Fruit fly (Drosophila melanogaster) whole organism, embryonic: Measurements from ENCODE around the gene CG4972.
A peak's percentile ranks its signal among the peaks of the same experiment; 100 is the strongest.

Source experiments
- CG10274 ChIP-seq: fragments of 200-800 bp; sonication (Bioruptor generic); optimal IDR thresholded peaks from 3 replicates; lab custom pipeline; 2017; ENCODE audit warnings: missing biosample characterization, mild to moderate bottlenecking, missing genetic modification characterization
- CG10543 ChIP-seq: fragments of 200-800 bp; sonication (Bioruptor generic); optimal IDR thresholded peaks from 3 replicates; lab custom pipeline; 2017; ENCODE audit warnings: missing biosample characterization, mild to moderate bottlenecking, missing genetic modification characterization, moderate library complexity
- CG12659 ChIP-seq: fragments of 200-800 bp; sonication (Bioruptor generic); optimal IDR thresholded peaks from 3 replicates; lab custom pipeline; 2017; ENCODE audit warnings: mild to moderate bottlenecking, missing biosample characterization, missing genetic modification reagents, missing genetic modification characterization
- CG12769 ChIP-seq: fragments of 200-800 bp; sonication (Bioruptor generic); optimal IDR thresholded peaks from 2 replicates; lab custom pipeline; 2019; ENCODE audit warnings: missing biosample characterization, mild to moderate bottlenecking, missing genetic modification characterization, moderate library complexity
- CG13296 ChIP-seq: fragments of 200-800 bp; sonication (Bioruptor generic); optimal IDR thresholded peaks from 3 replicates; lab custom pipeline; 2018; ENCODE audit warnings: missing biosample characterization, mild to moderate bottlenecking, missing genetic modification characterization
- CG15514 ChIP-seq: fragments of 200-800 bp; sonication (Bioruptor generic); optimal IDR thresholded peaks from 3 replicates; lab custom pipeline; 2017; ENCODE audit warnings: missing biosample characterization, missing genetic modification characterization, mild to moderate bottlenecking, moderate library complexity, missing genetic modification reagents
- CG17912 ChIP-seq: fragments of 200-800 bp; sonication (Bioruptor generic); optimal IDR thresholded peaks from 2 replicates; lab custom pipeline; 2018; ENCODE audit warnings: missing biosample characterization, mild to moderate bottlenecking, missing genetic modification characterization
- CG18262 ChIP-seq: fragments of 200-800 bp; optimal IDR thresholded peaks from 3 replicates; lab custom pipeline; 2019; ENCODE audit warnings: missing biosample characterization, mild to moderate bottlenecking, missing genetic modification characterization, moderate library complexity
- CG2199 ChIP-seq: fragments of 200-800 bp; sonication (Bioruptor generic); IDR thresholded peaks from 3 replicates; pipeline ENCODE4 v1.3.6; 2022; ENCODE audit warnings: missing biosample characterization, missing genetic modification characterization
- CG31365 ChIP-seq: fragments of 200-800 bp; sonication (Bioruptor generic); optimal IDR thresholded peaks from 2 replicates; lab custom pipeline; 2018; ENCODE audit warnings: missing biosample characterization, mild to moderate bottlenecking, missing genetic modification characterization
- CG3163 ChIP-seq: fragments of 200-800 bp; sonication (Bioruptor generic); optimal IDR thresholded peaks from 3 replicates; lab custom pipeline; 2016; ENCODE audit warnings: missing biosample characterization, missing genetic modification characterization
- CG32767 ChIP-seq: fragments of 200-800 bp; sonication (Bioruptor generic); IDR thresholded peaks from 2 replicates; pipeline ENCODE4 v1.3.6; 2022; ENCODE audit warnings: missing biosample characterization, missing genetic modification characterization
- CG34224 ChIP-seq: fragments of 200-800 bp; sonication (Bioruptor generic); IDR thresholded peaks from 3 replicates; pipeline ENCODE4 v1.3.6; 2022; ENCODE audit warnings: missing biosample characterization, missing genetic modification characterization; ENCODE audit not compliant: partially characterized antibody
- CG34376 ChIP-seq: fragments of 200-800 bp; sonication (Bioruptor generic); optimal IDR thresholded peaks from 2 replicates; lab custom pipeline; 2018; ENCODE audit warnings: missing biosample characterization, mild to moderate bottlenecking, missing genetic modification characterization
- CG6254 ChIP-seq: fragments of 200-800 bp; sonication (Bioruptor generic); optimal IDR thresholded peaks from 3 replicates; lab custom pipeline; 2017; ENCODE audit warnings: mild to moderate bottlenecking, missing biosample characterization, missing genetic modification reagents, missing genetic modification characterization
- CG7987 ChIP-seq: fragments of 200-800 bp; sonication (Bioruptor generic); optimal IDR thresholded peaks from 2 replicates; lab custom pipeline; 2018; ENCODE audit warnings: missing biosample characterization, mild to moderate bottlenecking, missing genetic modification characterization, moderate library complexity
- CG8290 ChIP-seq, 3 experiments: fragments of 200-800 bp; sonication (Bioruptor generic); optimal IDR thresholded peaks; 2 replicates each; lab custom pipeline; 2016 to 2019; ENCODE audit warnings: missing biosample characterization in 3 of 3, missing genetic modification characterization in 3 of 3, mild to moderate bottlenecking in 2 of 3, moderate library complexity in 1 of 3
- Deaf1 ChIP-seq: fragments of 200-800 bp; optimal IDR thresholded peaks from 3 replicates; lab custom pipeline; 2019; ENCODE audit warnings: missing biosample characterization, mild to moderate bottlenecking, missing genetic modification characterization, moderate library complexity
- Dip2 ChIP-seq: fragments of 200-800 bp; sonication (Bioruptor generic); IDR thresholded peaks from 2 replicates; pipeline ENCODE4 v1.3.6; 2022; ENCODE audit warnings: missing biosample characterization, missing genetic modification characterization
- Hmr ChIP-seq: fragments of 200-800 bp; sonication (Bioruptor generic); optimal IDR thresholded peaks from 3 replicates; lab custom pipeline; 2017; ENCODE audit warnings: mild to moderate bottlenecking, missing biosample characterization, missing genetic modification reagents, missing genetic modification characterization
- Hr78 ChIP-seq, 2 experiments: fragments of 200-800 bp in 1 of 2; fragments of >200 bp in 1 of 2; sonication (Bioruptor generic) in 1 of 2; optimal IDR thresholded peaks; 2 replicates each; lab custom pipeline; 2017 to 2019; ENCODE audit warnings: missing biosample characterization in 2 of 2, missing genetic modification characterization in 2 of 2, mild to moderate bottlenecking in 1 of 2, moderate library complexity in 1 of 2
- MBD-R2 ChIP-seq: fragments of 200-800 bp; sonication (Bioruptor generic); IDR thresholded peaks from 2 replicates; pipeline ENCODE4 v1.3.6; 2022; ENCODE audit warnings: missing biosample characterization, missing genetic modification characterization
- MTF-1 ChIP-seq: fragments of 200-800 bp; sonication (Bioruptor generic); optimal IDR thresholded peaks from 2 replicates; lab custom pipeline; 2018; ENCODE audit warnings: missing biosample characterization, mild to moderate bottlenecking, missing genetic modification characterization, borderline replicate concordance
- Med ChIP-seq: fragments of 200-800 bp; sonication (Bioruptor generic); peaks from one replicate; lab custom pipeline; 2016; ENCODE audit warnings: missing biosample characterization, missing genetic modification characterization, mild to moderate bottlenecking, inconsistent platforms, moderate library complexity
- Meics ChIP-seq: fragments of 200-800 bp; sonication (Bioruptor generic); optimal IDR thresholded peaks from 2 replicates; lab custom pipeline; 2017; ENCODE audit warnings: missing biosample characterization, mild to moderate bottlenecking, missing genetic modification characterization
- NFAT ChIP-seq: fragments of 200-800 bp; sonication (Bioruptor generic); IDR thresholded peaks from 2 replicates; pipeline ENCODE4 v1.3.6; 2022; ENCODE audit warnings: missing biosample characterization, missing genetic modification characterization
- Nf-YC ChIP-seq: fragments of 200-800 bp; optimal IDR thresholded peaks from 3 replicates; lab custom pipeline; 2019; ENCODE audit warnings: missing biosample characterization, mild to moderate bottlenecking, missing genetic modification characterization, moderate library complexity
- Side ChIP-seq: fragments of 200-800 bp; sonication (Bioruptor generic); optimal IDR thresholded peaks from 2 replicates; lab custom pipeline; 2016; ENCODE audit warnings: missing biosample characterization, missing genetic modification characterization
- Sin3A ChIP-seq: fragments of >200 bp; optimal IDR thresholded peaks from 2 replicates; lab custom pipeline; 2018
- Vsx1 ChIP-seq: fragments of 200-800 bp; sonication (Bioruptor generic); optimal IDR thresholded peaks from 2 replicates; lab custom pipeline; 2017; ENCODE audit warnings: missing biosample characterization, mild to moderate bottlenecking, missing genetic modification characterization, missing genetic modification reagents
- bigmax ChIP-seq: fragments of 200-800 bp; sonication (Bioruptor generic); optimal IDR thresholded peaks from 2 replicates; lab custom pipeline; 2018; ENCODE audit warnings: missing biosample characterization, mild to moderate bottlenecking, missing genetic modification characterization
- btn ChIP-seq: fragments of 200-800 bp; sonication (Bioruptor generic); optimal IDR thresholded peaks from 2 replicates; lab custom pipeline; 2016; ENCODE audit warnings: missing biosample characterization, missing genetic modification characterization
- caup ChIP-seq: fragments of 200-800 bp; sonication (Bioruptor generic); optimal IDR thresholded peaks from 3 replicates; lab custom pipeline; 2017; ENCODE audit warnings: missing biosample characterization, mild to moderate bottlenecking, missing genetic modification characterization, moderate library complexity; ENCODE audit not compliant: severe bottlenecking
- cg ChIP-seq: fragments of 200-800 bp; sonication (Bioruptor generic); optimal IDR thresholded peaks from 3 replicates; lab custom pipeline; 2019; ENCODE audit warnings: missing biosample characterization, mild to moderate bottlenecking, missing genetic modification characterization, moderate library complexity
- dmrt11E ChIP-seq: fragments of 200-800 bp; sonication (Bioruptor generic); optimal IDR thresholded peaks from 3 replicates; lab custom pipeline; 2018; ENCODE audit warnings: missing biosample characterization, mild to moderate bottlenecking, missing genetic modification characterization, moderate library complexity
- dpn ChIP-seq, 2 experiments: fragments of 200-800 bp; sonication (Bioruptor generic); optimal IDR thresholded peaks; 3 replicates each; lab custom pipeline; 2016; ENCODE audit warnings: missing biosample characterization in 2 of 2, missing genetic modification characterization in 2 of 2
- ftz-f1 ChIP-seq: fragments of 200-800 bp; sonication (Bioruptor generic); optimal IDR thresholded peaks from 2 replicates; lab custom pipeline; 2016; ENCODE audit warnings: missing biosample characterization, missing genetic modification characterization
- gro ChIP-seq: fragments of 200-800 bp; sonication (Bioruptor generic); optimal IDR thresholded peaks from 2 replicates; lab custom pipeline; 2016; ENCODE audit warnings: missing biosample characterization, missing genetic modification characterization
- hkb ChIP-seq, 2 experiments: fragments of 200-800 bp in 1 of 2; fragments of >200 bp in 1 of 2; sonication (Bioruptor generic) in 1 of 2; IDR thresholded peaks in 1 of 2; optimal IDR thresholded peaks in 1 of 2; 2 replicates each; pipeline versions ENCODE4 v1.3.6 to Lab custom; 2017 to 2022; ENCODE audit warnings: missing biosample characterization in 1 of 2, missing genetic modification characterization in 1 of 2
- mirr ChIP-seq: fragments of 200-800 bp; sonication (Bioruptor generic); optimal IDR thresholded peaks from 3 replicates; lab custom pipeline; 2018; ENCODE audit warnings: missing biosample characterization, mild to moderate bottlenecking, missing genetic modification characterization
- org-1 ChIP-seq: fragments of 200-800 bp; sonication (Bioruptor generic); optimal IDR thresholded peaks from 2 replicates; lab custom pipeline; 2017; ENCODE audit warnings: missing biosample characterization, missing genetic modification characterization
- prd ChIP-seq, 3 experiments: fragments of >200 bp in 2 of 3; fragments of 200-800 bp in 1 of 3; sonication (Bioruptor generic) in 1 of 3; optimal IDR thresholded peaks in 2 of 3; IDR thresholded peaks in 1 of 3; 2 replicates in 2 of 3; 3 replicates in 1 of 3; pipeline versions ENCODE4 v1.3.6 to Lab custom; 2017 to 2022; ENCODE audit warnings: missing biosample characterization in 1 of 3, missing genetic modification characterization in 1 of 3
- pzg ChIP-seq: fragments of 200-800 bp; sonication (Bioruptor generic); optimal IDR thresholded peaks from 3 replicates; lab custom pipeline; 2018; ENCODE audit warnings: missing biosample characterization, mild to moderate bottlenecking, missing genetic modification characterization, moderate library complexity
- sd ChIP-seq: fragments of 200-800 bp; sonication (Bioruptor generic); optimal IDR thresholded peaks from 3 replicates; lab custom pipeline; 2018; ENCODE audit warnings: missing biosample characterization, mild to moderate bottlenecking, missing genetic modification characterization, moderate library complexity
- sens ChIP-seq: fragments of 200-800 bp; sonication (Bioruptor generic); peaks from one replicate; lab custom pipeline; 2016; ENCODE audit warnings: missing biosample characterization, missing genetic modification characterization
- so ChIP-seq: fragments of 200-800 bp; sonication (Bioruptor generic); IDR thresholded peaks from 3 replicates; pipeline ENCODE4 v1.3.6; 2022; ENCODE audit warnings: missing biosample characterization, missing genetic modification characterization
- trem ChIP-seq: fragments of 200-800 bp; optimal IDR thresholded peaks from 3 replicates; lab custom pipeline; 2019; ENCODE audit warnings: missing biosample characterization, mild to moderate bottlenecking, missing genetic modification characterization, moderate library complexity
- wek ChIP-seq: fragments of 200-800 bp; sonication (Bioruptor generic); optimal IDR thresholded peaks from 3 replicates; lab custom pipeline; 2018; ENCODE audit warnings: missing biosample characterization, mild to moderate bottlenecking, missing genetic modification characterization, moderate library complexity

CG4972 gene

dm6 chr2L:10321612-10322011, 7.0 kb downstream of the CG4972 start (continued):
- peak; percentile 48 for TF ChIP-seq CG13296 (GFP tag; lab: Kevin White, UChicago)
- peak; percentile 36 for TF ChIP-seq caup (GFP tag; lab: Kevin White, UChicago)
- peak; percentile 98 for TF ChIP-seq CG12769 (tag; lab: Kevin White, UChicago)
- TF ChIP-seq CG6254 (GFP tag; lab: Kevin White, UChicago): no peak
- no peak for TF ChIP-seq wek (GFP tag; lab: Kevin White, UChicago)
- peak; percentile 80 for TF ChIP-seq Med (GFP tag; lab: Kevin White, UChicago)
- TF ChIP-seq Hr78 (GFP tag; optimal IDR thresholded peaks at IDR 0.05; lab: Kevin White, UChicago): peak in 1 of 2 experiments; percentile 97
- no peak for TF ChIP-seq prd (optimal IDR thresholded peaks at IDR 0.05; lab: Kevin White, UChicago)
- no peak for TF ChIP-seq prd (GFP tag; IDR thresholded peaks at IDR 0.05; lab: Robert Waterston, UW)
- peak; percentile 36 for TF ChIP-seq cg (GFP tag; lab: Kevin White, UChicago)
- TF ChIP-seq sd (tag; lab: Kevin White, UChicago): peak; percentile 89
- TF ChIP-seq MBD-R2 (GFP tag; lab: Robert Waterston, UW): peak; percentile 25; the same call in 1 of the 2 replicates
- TF ChIP-seq Meics (GFP tag; lab: Kevin White, UChicago): peak; percentile 4
- TF ChIP-seq Nf-YC: peak; percentile 5
- no peak for TF ChIP-seq Vsx1
- TF ChIP-seq hkb (optimal IDR thresholded peaks at IDR 0.05; lab: Kevin White, UChicago): no peak
- peak; percentile 30; the same call in 1 of the 2 replicates for TF ChIP-seq hkb (GFP tag; IDR thresholded peaks at IDR 0.05; lab: Robert Waterston, UW)
- peak; percentile 15 for TF ChIP-seq CG3163 (GFP tag; lab: Kevin White, UChicago)
- TF ChIP-seq btn (GFP tag; lab: Kevin White, UChicago): no peak
- TF ChIP-seq dmrt11E (tag; lab: Kevin White, UChicago): no peak
- peak; percentile 49 for TF ChIP-seq CG15514
- TF ChIP-seq dpn (GFP tag; optimal IDR thresholded peaks at IDR 0.05; lab: Kevin White, UChicago): no peak
- no peak for TF ChIP-seq CG8290 (GFP tag; optimal IDR thresholded peaks at IDR 0.05; lab: Kevin White, UChicago)
- TF ChIP-seq CG8290 (tag; optimal IDR thresholded peaks at IDR 0.05; lab: Kevin White, UChicago): peak in 1 of 2 experiments; percentile 67
- TF ChIP-seq Side (GFP tag; lab: Kevin White, UChicago): no peak
- peak; percentile 87 for TF ChIP-seq CG2199 (GFP tag; lab: Robert Waterston, UW)
- peak; percentile 10 for TF ChIP-seq CG7987 (GFP tag; lab: Kevin White, UChicago)
- TF ChIP-seq MTF-1: peak; percentile 15
- TF ChIP-seq Sin3A (lab: Kevin White, UChicago): no peak
- TF ChIP-seq CG34376 (GFP tag; lab: Kevin White, UChicago): peak; percentile 91
- TF ChIP-seq trem (tag; lab: Kevin White, UChicago): no peak
- TF ChIP-seq CG31365: peak; percentile 17
- TF ChIP-seq CG10274 (GFP tag; lab: Kevin White, UChicago): peak; percentile 91
- no peak for TF ChIP-seq CG18262 (tag; lab: Kevin White, UChicago)
- peak; percentile 38 for TF ChIP-seq Hmr (GFP tag; lab: Kevin White, UChicago)
- peak; percentile 80 for TF ChIP-seq ftz-f1 (GFP tag; lab: Kevin White, UChicago)
- TF ChIP-seq Dip2 (GFP tag; lab: Robert Waterston, UW): no peak
- peak; percentile 91 for TF ChIP-seq mirr (GFP tag; lab: Kevin White, UChicago)
- peak; percentile 25 for TF ChIP-seq bigmax (GFP tag; lab: Kevin White, UChicago)
- 0 out of 2 replicates have a peak, but pooled peaks have one; percentile 19 for TF ChIP-seq CG32767 (GFP tag; lab: Robert Waterston, UW)
- TF ChIP-seq org-1 (GFP tag; lab: Kevin White, UChicago): no peak
- TF ChIP-seq NFAT: peak; percentile 3; the same call in 1 of the 2 replicates
- peak; percentile 18 for TF ChIP-seq pzg
- no peak for TF ChIP-seq CG34224
- TF ChIP-seq sens: peak; percentile 20
- peak; percentile 13 for TF ChIP-seq CG12659
- peak; percentile 40 for TF ChIP-seq CG10543 (GFP tag; lab: Kevin White, UChicago)
- peak; percentile 94 for TF ChIP-seq Deaf1
- peak; percentile 58; the same call in 1 of the 3 replicates for TF ChIP-seq so (GFP tag; lab: Robert Waterston, UW)
- TF ChIP-seq gro (GFP tag; lab: Kevin White, UChicago): peak; percentile 11
- TF ChIP-seq CG17912 (GFP tag; lab: Kevin White, UChicago): peak; percentile 23
